Worm (Caenorhabditis elegans): ENCODE data around the gene clpf-1.
A peak's percentile ranks its signal among the peaks of the same experiment; 100 is the strongest.

The clpf-1 gene

ce11 chrIII:3390144-3390543 lies 7.4 kb upstream of the clpf-1 start (continued):
- TF ChIP-seq Y67H2A.10 (GFP tag; conservative IDR thresholded peaks at IDR 0.05), result no peak
- TF ChIP-seq ztf-3 (GFP tag; optimal IDR thresholded peaks at IDR 0.05), result no peak
- TF ChIP-seq Y53F4B.3 (GFP tag; IDR thresholded peaks at IDR 0.05), result no peak
- 0 out of 2 replicates have a peak, but pooled peaks have one; percentile 40 for TF ChIP-seq ekl-4 (GFP tag; IDR thresholded peaks at IDR 0.05)
- TF ChIP-seq let-526 (GFP tag; IDR thresholded peaks at IDR 0.05), result no peak
- TF ChIP-seq nfya-2 (GFP tag; IDR thresholded peaks at IDR 0.05), result no peak
- no peak for TF ChIP-seq sea-2 (GFP tag; IDR thresholded peaks at IDR 0.05)
- TF ChIP-seq unc-130 (GFP tag; optimal IDR thresholded peaks at IDR 0.05), result no peak
- peak; percentile 22; the same call in 1 of the 2 replicates for TF ChIP-seq dox-1 (GFP tag; IDR thresholded peaks at IDR 0.05)
- no peak for TF ChIP-seq F57C9.4 (tag; optimal IDR thresholded peaks at IDR 0.05)
- TF ChIP-seq lin-54 (GFP tag; optimal IDR thresholded peaks at IDR 0.05), result peak; percentile 91
- TF ChIP-seq F10E7.11 (tag; optimal IDR thresholded peaks at IDR 0.05), result no peak
- no peak for TF ChIP-seq ztf-25 (GFP tag; IDR thresholded peaks at IDR 0.05)
- TF ChIP-seq bed-1 (GFP tag; IDR thresholded peaks at IDR 0.05), result no peak
- TF ChIP-seq lag-1 (GFP tag; IDR thresholded peaks at IDR 0.05), result no peak
- peak; percentile 34; the same call in 1 of the 2 replicates for TF ChIP-seq hmg-1.2 (GFP tag; IDR thresholded peaks at IDR 0.05)
- TF ChIP-seq dpff-1 (tag; optimal IDR thresholded peaks at IDR 0.05), result no peak
- TF ChIP-seq tlf-1 (GFP tag; optimal IDR thresholded peaks at IDR 0.05), result peak; percentile 73
- TF ChIP-seq ets-4 (GFP tag; optimal IDR thresholded peaks at IDR 0.05), result no peak
- no peak for TF ChIP-seq mel-28 (tag; optimal IDR thresholded peaks at IDR 0.05; ENCODE audit: borderline replicate concordance)
- TF ChIP-seq aptf-3 (GFP tag; IDR thresholded peaks at IDR 0.05), result no peak
- TF ChIP-seq egl-18 (GFP tag; IDR thresholded peaks at IDR 0.05), result no peak
- TF ChIP-seq him-1 (tag; optimal IDR thresholded peaks at IDR 0.05), result peak; percentile 83
- peak; percentile 71 for TF ChIP-seq efl-1 (GFP tag; optimal IDR thresholded peaks at IDR 0.05)
- no peak for TF ChIP-seq egrh-3 (GFP tag; IDR thresholded peaks at IDR 0.05)
- TF ChIP-seq F22D6.2 (tag; optimal IDR thresholded peaks at IDR 0.05), result no peak
- no peak for TF ChIP-seq tbx-9 (tag; optimal IDR thresholded peaks at IDR 0.05; ENCODE audit: borderline replicate concordance)
- TF ChIP-seq rpc-1 (optimal IDR thresholded peaks at IDR 0.05), result no peak
- TF ChIP-seq rpc-1 (tag; optimal IDR thresholded peaks at IDR 0.05), result no peak
- TF ChIP-seq hlh-12 (tag; optimal IDR thresholded peaks at IDR 0.05), result no peak
- no peak for TF ChIP-seq B0261.1 (tag; optimal IDR thresholded peaks at IDR 0.05)
- TF ChIP-seq snpc-3.4 (tag; optimal IDR thresholded peaks at IDR 0.05), result peak; percentile 65
- no peak for TF ChIP-seq chd-7 (tag; optimal IDR thresholded peaks at IDR 0.05)
- TF ChIP-seq Y95B8A.8 (GFP tag; IDR thresholded peaks at IDR 0.05), result 0 out of 2 replicates have a peak, but pooled peaks have one; percentile 22
- 0 out of 2 replicates have a peak, but pooled peaks have one; percentile 36 for TF ChIP-seq nfyb-1 (GFP tag; IDR thresholded peaks at IDR 0.05)
- no peak for TF ChIP-seq atf-7 (tag; optimal IDR thresholded peaks at IDR 0.05)
- no peak for TF ChIP-seq let-607 (tag; optimal IDR thresholded peaks at IDR 0.05)
- no peak for TF ChIP-seq ceh-79 (tag; optimal IDR thresholded peaks at IDR 0.05)
- no peak for TF ChIP-seq T26A5.8 (tag; optimal IDR thresholded peaks at IDR 0.05)
- TF ChIP-seq lsl-1 (GFP tag; optimal IDR thresholded peaks at IDR 0.05), result peak; percentile 99
- TF ChIP-seq zim-3 (tag; optimal IDR thresholded peaks at IDR 0.05), result no peak
- no peak for TF ChIP-seq ztf-28 (GFP tag; IDR thresholded peaks at IDR 0.05)
- no peak for TF ChIP-seq fkh-3 (tag; optimal IDR thresholded peaks at IDR 0.05)
- TF ChIP-seq repo-1 (tag; optimal IDR thresholded peaks at IDR 0.05), result no peak
- TF ChIP-seq pha-4 (tag; optimal IDR thresholded peaks at IDR 0.05), result no peak
- peak; percentile 27 for TF ChIP-seq dpl-1 (GFP tag; optimal IDR thresholded peaks at IDR 0.05)
- TF ChIP-seq madf-6 (GFP tag; IDR thresholded peaks at IDR 0.05), result peak; percentile 98
- no peak for TF ChIP-seq F37B4.10 (GFP tag; IDR thresholded peaks at IDR 0.05)
- TF ChIP-seq cebp-2 (GFP tag; IDR thresholded peaks at IDR 0.05), result no peak
- no peak for TF ChIP-seq ceh-40 (GFP tag; IDR thresholded peaks at IDR 0.05)
- peak; percentile 98 for TF ChIP-seq F33H1.4 (GFP tag; IDR thresholded peaks at IDR 0.05)

Measured in whole organism, young adult.